Fruit fly (Drosophila melanogaster): ENCODE results near the gene Tim17a1.

The Tim17a1 gene

DNA sequence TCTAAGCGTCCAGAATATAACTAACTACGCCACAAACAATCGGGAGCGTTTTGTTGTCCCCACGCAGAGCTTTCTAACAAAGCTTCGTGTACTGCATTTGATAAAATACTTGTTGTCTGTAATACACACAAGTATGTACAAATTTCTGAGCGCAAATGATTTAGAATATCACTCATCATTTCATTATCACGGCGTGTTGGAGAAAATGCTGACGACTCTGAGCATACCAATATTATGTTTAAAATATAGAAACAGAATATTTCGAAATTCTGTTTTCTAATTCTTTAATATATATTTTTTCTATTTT, 41.4 kb upstream of the Tim17a1 start, which contains the start of gene Cyp9f2:
Gene Cyp9f2 (minus strand): TSS at position 101 of the 307 bp plus-strand sequence.
- TF ChIP-seq lz (GFP tag; optimal IDR thresholded peaks at IDR 0.05) (no peak), Sox14 (GFP tag; optimal IDR thresholded peaks at IDR 0.05) (no peak), fd59A (GFP tag; optimal IDR thresholded peaks at IDR 0.05) (no peak), dac (GFP tag; optimal IDR thresholded peaks at IDR 0.05) (no peak), CG11902 (GFP tag; optimal IDR thresholded peaks at IDR 0.05) (no peak), CG6854 (GFP tag; optimal IDR thresholded peaks at IDR 0.05) (no peak), Lpt (GFP tag; optimal IDR thresholded peaks at IDR 0.05) (no peak), fkh (GFP tag; optimal IDR thresholded peaks at IDR 0.05) (no peak), Hr39 (GFP tag; optimal IDR thresholded peaks at IDR 0.05) (no peak), CG10631 (GFP tag; optimal IDR thresholded peaks at IDR 0.05) (no peak), acj6 (GFP tag; optimal IDR thresholded peaks at IDR 0.05) (no peak)

DNA sequence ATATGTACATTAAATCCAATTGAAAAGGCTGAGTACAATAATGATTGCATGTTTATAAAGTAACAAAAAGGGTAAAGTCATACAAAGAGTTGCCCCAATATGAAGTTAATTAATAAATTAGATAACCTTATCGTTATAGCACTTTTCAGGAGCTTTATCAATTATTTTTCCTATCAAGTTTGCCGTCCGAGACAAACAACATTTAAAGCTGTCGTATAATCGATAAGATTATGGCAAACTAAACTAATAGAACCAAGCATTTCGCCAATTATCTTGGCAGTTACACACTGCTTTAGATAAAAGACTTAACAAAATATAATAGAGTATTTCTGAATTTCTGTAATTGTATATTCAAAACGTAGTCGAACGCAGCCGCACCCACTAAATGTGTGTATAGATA, 40.7 kb upstream of the Tim17a1 start:
- TF ChIP-seq acj6 (GFP tag; optimal IDR thresholded peaks at IDR 0.05), result no peak
- peak; percentile 26 for TF ChIP-seq Eip93F (GFP tag; optimal IDR thresholded peaks at IDR 0.05)
- peak; percentile 18 for TF ChIP-seq vri (GFP tag; optimal IDR thresholded peaks at IDR 0.05)

DNA sequence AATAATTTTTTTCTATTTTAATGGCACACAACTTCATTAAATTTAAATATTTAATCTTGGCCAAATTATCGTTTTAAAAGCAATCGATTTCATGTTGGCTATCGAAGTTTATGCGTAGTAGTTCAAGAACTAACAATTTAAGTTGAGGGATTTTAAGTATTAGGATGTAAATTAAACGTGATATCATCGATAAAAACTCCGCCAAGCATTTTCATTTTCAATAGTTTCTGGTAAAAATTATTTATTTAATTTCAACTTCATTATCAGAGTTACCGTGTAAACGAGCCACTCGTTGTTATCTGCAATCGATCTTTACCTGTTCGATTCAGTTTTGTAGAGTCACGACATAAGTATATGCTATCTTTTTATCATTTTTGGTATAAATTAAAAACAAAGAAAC, 38.5 kb upstream of the Tim17a1 start:
- peak; percentile 91 for TF ChIP-seq fd59A (GFP tag; optimal IDR thresholded peaks at IDR 0.05)
- TF ChIP-seq cyc (GFP tag; optimal IDR thresholded peaks at IDR 0.05), result peak; percentile 99
- TF ChIP-seq CG6163 (GFP tag; IDR thresholded peaks at IDR 0.05), result peak; percentile 100
- TF ChIP-seq fkh (GFP tag; optimal IDR thresholded peaks at IDR 0.05), result peak; percentile 73
- TF ChIP-seq CG9139 (GFP tag; optimal IDR thresholded peaks at IDR 0.05), result peak; percentile 96
- TF ChIP-seq Hr39 (GFP tag; optimal IDR thresholded peaks at IDR 0.05), result peak; percentile 94
- TF ChIP-seq Eip78C (GFP tag), result peak; percentile 99
- peak; percentile 94 for TF ChIP-seq CG1621 (tag; optimal IDR thresholded peaks at IDR 0.05)
- TF ChIP-seq Hr38 (GFP tag; optimal IDR thresholded peaks at IDR 0.05), result no peak
- TF ChIP-seq Sox14 (GFP tag; optimal IDR thresholded peaks at IDR 0.05), result peak; percentile 96
- TF ChIP-seq net (GFP tag; optimal IDR thresholded peaks at IDR 0.05), result peak; percentile 94
- TF ChIP-seq dsx (GFP tag; optimal IDR thresholded peaks at IDR 0.05; ENCODE audit: poor library complexity, severe bottlenecking), result peak; percentile 98
- peak; percentile 100 for TF ChIP-seq topi (GFP tag; optimal IDR thresholded peaks at IDR 0.05)
- peak; percentile 93 for TF ChIP-seq Blimp-1 (GFP tag; optimal IDR thresholded peaks at IDR 0.05)
- peak; percentile 99 for TF ChIP-seq CG11762 (GFP tag; optimal IDR thresholded peaks at IDR 0.05; ENCODE audit: insufficient read depth)
- peak; percentile 81 for TF ChIP-seq Lpt (GFP tag; optimal IDR thresholded peaks at IDR 0.05)
- peak; percentile 97 for TF ChIP-seq lz (GFP tag; optimal IDR thresholded peaks at IDR 0.05)
- peak; percentile 95 for TF ChIP-seq CG6808 (GFP tag; optimal IDR thresholded peaks at IDR 0.05)
- peak; percentile 98 for TF ChIP-seq spab (GFP tag; optimal IDR thresholded peaks at IDR 0.05)
- TF ChIP-seq Ets21C (GFP tag; optimal IDR thresholded peaks at IDR 0.05), result peak; percentile 92
- TF ChIP-seq dac (GFP tag; optimal IDR thresholded peaks at IDR 0.05), result peak; percentile 86
- peak; percentile 96 for TF ChIP-seq CG31627 (GFP tag; optimal IDR thresholded peaks at IDR 0.05)
- TF ChIP-seq Eip75B (GFP tag; optimal IDR thresholded peaks at IDR 0.05), result peak; percentile 95
- TF ChIP-seq CG16779 (tag; optimal IDR thresholded peaks at IDR 0.05), result peak; percentile 92
- peak; percentile 95 for TF ChIP-seq CG15336 (GFP tag; IDR thresholded peaks at IDR 0.05)
- peak; percentile 98 for TF ChIP-seq esn (GFP tag; optimal IDR thresholded peaks at IDR 0.05)
- peak; percentile 97 for TF ChIP-seq CG34406 (GFP tag; optimal IDR thresholded peaks at IDR 0.05)
- TF ChIP-seq eg (GFP tag; IDR thresholded peaks at IDR 0.05), result peak; percentile 98
- peak; percentile 97 for TF ChIP-seq CG8632 (GFP tag; optimal IDR thresholded peaks at IDR 0.05)
- TF ChIP-seq CG7368 (GFP tag; optimal IDR thresholded peaks at IDR 0.05), result peak; percentile 98
- TF ChIP-seq CG8119 (GFP tag; IDR thresholded peaks at IDR 0.05), result peak; percentile 94
- TF ChIP-seq CG6854 (GFP tag; optimal IDR thresholded peaks at IDR 0.05), result peak; percentile 99
- TF ChIP-seq Smox (GFP tag; optimal IDR thresholded peaks at IDR 0.05), result peak; percentile 96
- peak; percentile 93 for TF ChIP-seq Hr4 (GFP tag; optimal IDR thresholded peaks at IDR 0.05)
- peak; percentile 98 for TF ChIP-seq CG3032 (tag; optimal IDR thresholded peaks at IDR 0.05)
- peak; percentile 85 for TF ChIP-seq Gug (GFP tag; IDR thresholded peaks at IDR 0.05)
- peak; percentile 94 for TF ChIP-seq CG6276 (GFP tag; optimal IDR thresholded peaks at IDR 0.05)
- TF ChIP-seq ss (GFP tag; optimal IDR thresholded peaks at IDR 0.05), result peak; percentile 97 to 98
- TF ChIP-seq achi (GFP tag; optimal IDR thresholded peaks at IDR 0.05), result peak; percentile 94
- TF ChIP-seq Eip93F (GFP tag; optimal IDR thresholded peaks at IDR 0.05), result peak; percentile 96
- peak; percentile 97 for TF ChIP-seq fd85E (GFP tag; optimal IDR thresholded peaks at IDR 0.05)
- TF ChIP-seq CG8319 (GFP tag; optimal IDR thresholded peaks at IDR 0.05), result peak; percentile 94
- peak; percentile 93 for TF ChIP-seq pdm3 (GFP tag; optimal IDR thresholded peaks at IDR 0.05)

Measured in whole organism, prepupa.